Worm (Caenorhabditis elegans): Measurements from ENCODE around the gene C25F9.13.

ce11 chrV:19443599-19443998, 44.8 kb upstream of the C25F9.13 start:
- TF ChIP-seq sem-2 (GFP tag; optimal IDR thresholded peaks at IDR 0.05) (no peak), elt-3 (tag; optimal IDR thresholded peaks at IDR 0.05) (no peak), lsy-2 (tag; optimal IDR thresholded peaks at IDR 0.05) (no peak), snpc-4 (tag; optimal IDR thresholded peaks at IDR 0.05) (no peak), unc-39 (tag; optimal IDR thresholded peaks at IDR 0.05) (no peak), unc-62 (GFP tag; optimal IDR thresholded peaks at IDR 0.05) (no peak), nhr-237 (tag; optimal IDR thresholded peaks at IDR 0.05) (no peak), ces-1 (GFP tag; optimal IDR thresholded peaks at IDR 0.05) (no peak)

Data from whole organism, mixed stage, embryonic.